Fruit fly (Drosophila melanogaster) Kc167 (cell line): ENCODE measurements around the gene Archease.

Source experiments
- Myc ChIP-seq: fragments of >200 bp; optimal IDR thresholded peaks from 2 replicates; lab custom pipeline; 2017; ENCODE audit warnings: missing external identifiers
- Sin3A ChIP-seq: fragments of >200 bp; optimal IDR thresholded peaks from 2 replicates; lab custom pipeline; 2018; ENCODE audit warnings: missing external identifiers
- h ChIP-seq: fragments of >200 bp; optimal IDR thresholded peaks from 3 replicates; lab custom pipeline; 2018; ENCODE audit warnings: missing external identifiers
- psq ChIP-seq: fragments of >200 bp; optimal IDR thresholded peaks from 2 replicates; lab custom pipeline; 2017; ENCODE audit warnings: missing external identifiers
- ttk ChIP-seq: sonication (Bioruptor generic); optimal IDR thresholded peaks from 2 replicates; lab custom pipeline; 2017; ENCODE audit warnings: missing external identifiers

- TF ChIP-seq h (lab: Kevin White, UChicago) (no peak), Sin3A (lab: Kevin White, UChicago) (no peak), psq (lab: Kevin White, UChicago) (no peak), Myc (lab: Kevin White, UChicago) (no peak), ttk (lab: Kevin White, UChicago) (no peak)
Measured at dm6 chr3R:21649053-21649821, 13.5 kb downstream of the Archease start.
